Fruit fly (Drosophila melanogaster) whole organism, embryonic: ENCODE data around the gene Rab40.
A peak's percentile ranks its signal among the peaks of the same experiment; 100 is the strongest.

Experiments
- B-H1 ChIP-seq: fragments of 200-800 bp; sonication (Bioruptor generic); IDR thresholded peaks from 3 replicates; pipeline ENCODE4 v1.3.6; 2022; ENCODE audit warnings: missing biosample characterization, missing genetic modification characterization
- BtbVII ChIP-seq: fragments of 200-800 bp; sonication (Bioruptor generic); optimal IDR thresholded peaks from 3 replicates; lab custom pipeline; 2017; ENCODE audit warnings: missing biosample characterization, mild to moderate bottlenecking, missing genetic modification characterization
- CG10959 ChIP-seq: fragments of 200-800 bp; sonication (Bioruptor generic); IDR thresholded peaks from 2 replicates; pipeline ENCODE4 v1.3.6; 2022; ENCODE audit warnings: missing biosample characterization, missing genetic modification characterization
- CG11398 ChIP-seq: fragments of 200-800 bp; sonication (Bioruptor generic); optimal IDR thresholded peaks from 2 replicates; lab custom pipeline; 2016; ENCODE audit warnings: missing biosample characterization, missing genetic modification characterization
- CG15073 ChIP-seq: fragments of 200-800 bp; sonication (Bioruptor generic); optimal IDR thresholded peaks from 2 replicates; lab custom pipeline; 2016; ENCODE audit warnings: missing biosample characterization, missing genetic modification characterization
- CG16815 ChIP-seq: fragments of 200-800 bp; sonication (Bioruptor generic); optimal IDR thresholded peaks from 3 replicates; lab custom pipeline; 2017; ENCODE audit warnings: missing biosample characterization, mild to moderate bottlenecking, missing genetic modification characterization
- CG17829 ChIP-seq: fragments of 200-800 bp; optimal IDR thresholded peaks from 2 replicates; lab custom pipeline; 2019; ENCODE audit warnings: missing biosample characterization, mild to moderate bottlenecking, missing genetic modification characterization, moderate library complexity
- CG2120 ChIP-seq: fragments of 200-800 bp; sonication (Bioruptor generic); optimal IDR thresholded peaks from 3 replicates; lab custom pipeline; 2016; ENCODE audit warnings: missing biosample characterization, missing genetic modification characterization
- CG2712 ChIP-seq: fragments of 200-800 bp; optimal IDR thresholded peaks from 3 replicates; lab custom pipeline; 2019; ENCODE audit warnings: missing biosample characterization, mild to moderate bottlenecking, missing genetic modification characterization, moderate library complexity
- CG30431 ChIP-seq: fragments of 200-800 bp; sonication (Bioruptor generic); optimal IDR thresholded peaks from 2 replicates; lab custom pipeline; 2017; ENCODE audit warnings: missing biosample characterization, missing genetic modification characterization
- CG3163 ChIP-seq: fragments of 200-800 bp; sonication (Bioruptor generic); optimal IDR thresholded peaks from 3 replicates; lab custom pipeline; 2016; ENCODE audit warnings: missing biosample characterization, missing genetic modification characterization
- CG34422 ChIP-seq: fragments of 200-800 bp; sonication (Bioruptor generic); IDR thresholded peaks from 3 replicates; pipeline ENCODE4 v1.3.6; 2022; ENCODE audit warnings: missing biosample characterization, missing genetic modification characterization
- CG4617 ChIP-seq: fragments of 200-800 bp; sonication (Bioruptor generic); optimal IDR thresholded peaks from 3 replicates; lab custom pipeline; 2016; ENCODE audit warnings: missing biosample characterization, missing genetic modification characterization, borderline replicate concordance
- CG4820 ChIP-seq: fragments of 200-800 bp; sonication (Bioruptor generic); optimal IDR thresholded peaks from 3 replicates; lab custom pipeline; 2016; ENCODE audit warnings: missing biosample characterization, missing genetic modification characterization
- CG6683 ChIP-seq: fragments of 200-800 bp; sonication (Bioruptor generic); optimal IDR thresholded peaks from 2 replicates; lab custom pipeline; 2017; ENCODE audit warnings: missing biosample characterization, mild to moderate bottlenecking, missing genetic modification characterization, missing genetic modification reagents
- CG7963 ChIP-seq: fragments of 200-800 bp; sonication (Bioruptor generic); IDR thresholded peaks from 3 replicates; pipeline ENCODE4 v1.3.6; 2022; ENCODE audit warnings: missing biosample characterization, missing genetic modification characterization; ENCODE audit not compliant: partially characterized antibody
- CG9437 ChIP-seq: fragments of 200-800 bp; sonication (Bioruptor generic); optimal IDR thresholded peaks from 2 replicates; lab custom pipeline; 2018; ENCODE audit warnings: missing biosample characterization, mild to moderate bottlenecking, missing genetic modification characterization
- Camta ChIP-seq: fragments of 200-800 bp; sonication (Bioruptor generic); optimal IDR thresholded peaks from 2 replicates; lab custom pipeline; 2016; ENCODE audit warnings: missing biosample characterization, missing genetic modification characterization
- CoRest ChIP-seq: fragments of 200-800 bp; sonication (Bioruptor generic); optimal IDR thresholded peaks from 3 replicates; lab custom pipeline; 2018; ENCODE audit warnings: missing biosample characterization, mild to moderate bottlenecking, missing genetic modification characterization, moderate library complexity
- D ChIP-seq, 2 experiments: fragments of 200-800 bp in 1 of 2; fragments of >200 bp in 1 of 2; sonication (Bioruptor generic) in 1 of 2; optimal IDR thresholded peaks; 2 replicates in 1 of 2; 3 replicates in 1 of 2; lab custom pipeline; 2017; ENCODE audit warnings: mild to moderate bottlenecking in 1 of 2, missing biosample characterization in 1 of 2, missing genetic modification characterization in 1 of 2, missing genetic modification reagents in 1 of 2
- Hmx ChIP-seq: fragments of 200-800 bp; sonication (Bioruptor generic); optimal IDR thresholded peaks from 2 replicates; lab custom pipeline; 2016; ENCODE audit warnings: missing biosample characterization, missing genetic modification characterization
- Lpt ChIP-seq: fragments of >200 bp; optimal IDR thresholded peaks from 2 replicates; lab custom pipeline; 2018; ENCODE audit warnings: missing biosample characterization, missing genetic modification characterization
- MESR4 ChIP-seq: fragments of 200-800 bp; sonication (Bioruptor generic); optimal IDR thresholded peaks from 2 replicates; lab custom pipeline; 2018; ENCODE audit warnings: missing biosample characterization, mild to moderate bottlenecking, missing genetic modification characterization, moderate library complexity
- Optix ChIP-seq: fragments of 200-800 bp; sonication (Bioruptor generic); IDR thresholded peaks from 3 replicates; pipeline ENCODE4 v1.3.6; 2022; ENCODE audit warnings: missing biosample characterization, missing genetic modification characterization
- TFAM ChIP-seq: fragments of 200-800 bp; sonication (Bioruptor generic); optimal IDR thresholded peaks from 2 replicates; lab custom pipeline; 2017; ENCODE audit warnings: missing biosample characterization, missing genetic modification characterization, inconsistent platforms
- Trl ChIP-seq, 3 experiments: fragments of >200 bp in 2 of 3; fragments of 200-800 bp in 1 of 3; sonication (Bioruptor generic) in 1 of 3; optimal IDR thresholded peaks; 2 replicates in 1 of 3; 3 replicates in 2 of 3; lab custom pipeline; 2016 to 2017; ENCODE audit warnings: missing biosample characterization in 1 of 3, missing genetic modification characterization in 1 of 3
- Xbp1 ChIP-seq: fragments of 200-800 bp; sonication (Bioruptor generic); optimal IDR thresholded peaks from 3 replicates; lab custom pipeline; 2016; ENCODE audit warnings: missing biosample characterization, mild to moderate bottlenecking, missing genetic modification characterization
- Xrp1 ChIP-seq: fragments of 200-800 bp; sonication (Bioruptor generic); IDR thresholded peaks from 2 replicates; pipeline ENCODE4 v1.3.6; 2022; ENCODE audit warnings: missing biosample characterization, missing genetic modification characterization
- al ChIP-seq: fragments of 200-800 bp; sonication (Bioruptor generic); IDR thresholded peaks from 2 replicates; pipeline ENCODE4 v1.3.6; 2022; ENCODE audit warnings: missing biosample characterization, missing genetic modification characterization
- ara ChIP-seq: fragments of 200-800 bp; sonication (Bioruptor generic); IDR thresholded peaks from 2 replicates; pipeline ENCODE4 v1.3.6; 2022; ENCODE audit warnings: missing biosample characterization, missing genetic modification characterization
- btn ChIP-seq: fragments of 200-800 bp; sonication (Bioruptor generic); optimal IDR thresholded peaks from 2 replicates; lab custom pipeline; 2016; ENCODE audit warnings: missing biosample characterization, missing genetic modification characterization
- crp ChIP-seq, 2 experiments: fragments of 200-800 bp; sonication (Bioruptor generic); optimal IDR thresholded peaks; 2 replicates in 1 of 2; 3 replicates in 1 of 2; lab custom pipeline; 2017; ENCODE audit warnings: missing biosample characterization in 2 of 2, missing genetic modification characterization in 2 of 2, mild to moderate bottlenecking in 1 of 2, moderate library complexity in 1 of 2
- hkb ChIP-seq, 2 experiments: fragments of 200-800 bp in 1 of 2; fragments of >200 bp in 1 of 2; sonication (Bioruptor generic) in 1 of 2; IDR thresholded peaks in 1 of 2; optimal IDR thresholded peaks in 1 of 2; 2 replicates each; pipeline versions ENCODE4 v1.3.6 to Lab custom; 2017 to 2022; ENCODE audit warnings: missing biosample characterization in 1 of 2, missing genetic modification characterization in 1 of 2
- knrl ChIP-seq: fragments of 200-800 bp; sonication (Bioruptor generic); IDR thresholded peaks from 3 replicates; pipeline ENCODE4 v1.3.6; 2022; ENCODE audit warnings: missing biosample characterization, missing genetic modification characterization; ENCODE audit not compliant: partially characterized antibody
- lola ChIP-seq, 3 experiments: fragments of >200 bp in 2 of 3; fragments of 200-800 bp in 1 of 3; sonication (Bioruptor generic) in 1 of 3; optimal IDR thresholded peaks; 2 replicates each; lab custom pipeline; 2017 to 2019; ENCODE audit warnings: missing biosample characterization in 3 of 3, missing genetic modification characterization in 3 of 3, mild to moderate bottlenecking in 1 of 3, moderate library complexity in 1 of 3
- mam ChIP-seq: fragments of 200-800 bp; sonication (Bioruptor generic); optimal IDR thresholded peaks from 3 replicates; lab custom pipeline; 2016; ENCODE audit warnings: missing biosample characterization, missing genetic modification characterization
- nau ChIP-seq: fragments of 200-800 bp; sonication (Bioruptor generic); optimal IDR thresholded peaks from 3 replicates; lab custom pipeline; 2017; ENCODE audit warnings: missing biosample characterization, mild to moderate bottlenecking, missing genetic modification characterization, missing genetic modification reagents
- phol ChIP-seq: fragments of 200-800 bp; sonication (Bioruptor generic); optimal IDR thresholded peaks from 3 replicates; lab custom pipeline; 2018; ENCODE audit warnings: missing biosample characterization, mild to moderate bottlenecking, missing genetic modification characterization, moderate library complexity
- pnt ChIP-seq: fragments of 200-800 bp; sonication (Bioruptor generic); optimal IDR thresholded peaks from 3 replicates; lab custom pipeline; 2016; ENCODE audit warnings: missing biosample characterization, missing genetic modification characterization
- pzg ChIP-seq: fragments of 200-800 bp; sonication (Bioruptor generic); optimal IDR thresholded peaks from 3 replicates; lab custom pipeline; 2018; ENCODE audit warnings: missing biosample characterization, mild to moderate bottlenecking, missing genetic modification characterization, moderate library complexity
- row ChIP-seq: fragments of 200-800 bp; sonication (Bioruptor generic); IDR thresholded peaks from 3 replicates; pipeline ENCODE4 v1.3.6; 2022; ENCODE audit warnings: missing biosample characterization, missing genetic modification characterization
- run ChIP-seq: fragments of 200-800 bp; sonication (Bioruptor generic); optimal IDR thresholded peaks from 3 replicates; lab custom pipeline; 2018; ENCODE audit warnings: missing biosample characterization, mild to moderate bottlenecking, missing genetic modification characterization
- slbo ChIP-seq: fragments of 200-800 bp; sonication (Bioruptor generic); IDR thresholded peaks from 2 replicates; pipeline ENCODE4 v1.3.6; 2022; ENCODE audit warnings: missing biosample characterization, missing genetic modification characterization
- sr ChIP-seq: fragments of 200-800 bp; sonication (Bioruptor generic); IDR thresholded peaks from 3 replicates; pipeline ENCODE4 v1.3.6; 2022; ENCODE audit warnings: missing biosample characterization, missing genetic modification characterization
- trh ChIP-seq: fragments of 200-800 bp; sonication (Bioruptor generic); optimal IDR thresholded peaks from 2 replicates; lab custom pipeline; 2016; ENCODE audit warnings: missing biosample characterization, missing genetic modification characterization
- twi ChIP-seq: fragments of 200-800 bp; optimal IDR thresholded peaks from 2 replicates; lab custom pipeline; 2019; ENCODE audit warnings: missing biosample characterization, mild to moderate bottlenecking, missing genetic modification characterization, moderate library complexity
- zen ChIP-seq: fragments of 200-800 bp; sonication (Bioruptor generic); optimal IDR thresholded peaks from 3 replicates; lab custom pipeline; 2018; ENCODE audit warnings: missing biosample characterization, mild to moderate bottlenecking, missing genetic modification characterization, moderate library complexity
- zen2 ChIP-seq: fragments of 200-800 bp; sonication (Bioruptor generic); IDR thresholded peaks from 3 replicates; pipeline ENCODE4 v1.3.6; 2022; ENCODE audit warnings: missing biosample characterization, missing genetic modification characterization; ENCODE audit not compliant: partially characterized antibody

The Rab40 gene

DNA sequence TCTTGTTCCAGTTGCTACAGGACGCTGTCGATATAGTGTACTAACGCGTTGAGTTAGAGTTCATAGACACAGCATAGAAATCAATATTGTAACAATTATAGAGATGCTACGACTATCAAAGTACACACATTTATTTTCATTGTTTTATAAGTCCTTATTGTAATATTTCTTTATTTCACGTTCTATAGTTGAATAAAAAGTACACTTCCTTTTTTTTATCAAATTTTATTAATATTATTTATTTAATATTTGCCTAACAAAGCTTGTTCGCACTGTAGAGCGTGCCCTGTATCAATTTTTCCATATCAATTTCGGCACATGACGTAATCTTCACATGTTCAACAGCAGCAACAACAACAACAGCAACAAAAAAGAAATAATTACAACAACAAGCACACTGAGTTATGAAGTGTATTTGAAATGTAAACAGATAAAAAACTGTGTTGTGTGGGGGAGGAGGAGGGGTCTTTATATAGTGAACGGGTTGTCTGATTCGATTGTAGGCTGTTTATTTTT is 11.1 kb upstream of the Rab40 start (continued):
- TF ChIP-seq knrl (GFP tag; lab: Robert Waterston, UW) (no peak), D (optimal IDR thresholded peaks at IDR 0.05; lab: Kevin White, UChicago) (no peak), D (GFP tag; optimal IDR thresholded peaks at IDR 0.05; lab: Kevin White, UChicago) (peak; percentile 64), Camta (GFP tag; lab: Kevin White, UChicago) (no peak), CoRest (peak; percentile 91), Xbp1 (peak; percentile 70), crp (GFP tag; optimal IDR thresholded peaks at IDR 0.05; lab: Kevin White, UChicago) (no peak), CG30431 (GFP tag; lab: Kevin White, UChicago) (peak; percentile 42), CG16815 (GFP tag; lab: Kevin White, UChicago) (peak; percentile 55), CG17829 (tag; lab: Kevin White, UChicago) (peak; percentile 86), lola (GFP tag; optimal IDR thresholded peaks at IDR 0.05; lab: Kevin White, UChicago) (peak in 1 of 3 experiments; percentile 75), TFAM (GFP tag; lab: Kevin White, UChicago) (no peak), zen2 (GFP tag; lab: Robert Waterston, UW) (no peak), sr (GFP tag; lab: Robert Waterston, UW) (no peak), CG11398 (GFP tag; lab: Kevin White, UChicago) (no peak), pzg (no peak), slbo (GFP tag; lab: Robert Waterston, UW) (peak; percentile 74), CG10959 (GFP tag; lab: Robert Waterston, UW) (peak; percentile 47; the same call in 1 of the 2 replicates), Optix (GFP tag; lab: Robert Waterston, UW) (no peak), CG2712 (tag; lab: Kevin White, UChicago) (peak; percentile 88), nau (GFP tag; lab: Kevin White, UChicago) (no peak), CG34422 (peak; percentile 41; the same call in 2 of the 3 replicates), zen (tag; lab: Kevin White, UChicago) (peak; percentile 47), run (tag; lab: Kevin White, UChicago) (peak; percentile 73), CG4617 (GFP tag; lab: Kevin White, UChicago) (peak; percentile 21), MESR4 (no peak), pnt (GFP tag; lab: Kevin White, UChicago) (peak; percentile 14), row (GFP tag; lab: Robert Waterston, UW) (peak; percentile 93), al (peak; percentile 72; the same call in 1 of the 2 replicates), CG4820 (peak; percentile 43), CG3163 (GFP tag; lab: Kevin White, UChicago) (no peak), btn (GFP tag; lab: Kevin White, UChicago) (no peak), CG7963 (GFP tag; lab: Robert Waterston, UW) (no peak), BtbVII (GFP tag; lab: Kevin White, UChicago) (peak; percentile 83), B-H1 (GFP tag; lab: Robert Waterston, UW) (peak; percentile 66), ara (GFP tag; lab: Robert Waterston, UW) (peak; percentile 63; the same call in 1 of the 2 replicates), hkb (optimal IDR thresholded peaks at IDR 0.05; lab: Kevin White, UChicago) (no peak), hkb (GFP tag; IDR thresholded peaks at IDR 0.05; lab: Robert Waterston, UW) (peak; percentile 79), CG9437 (peak; percentile 74), CG2120 (GFP tag; lab: Kevin White, UChicago) (peak; percentile 69), phol (tag; lab: Kevin White, UChicago) (peak; percentile 85), Trl (optimal IDR thresholded peaks at IDR 0.05; lab: Kevin White, UChicago) (no peak), Trl (GFP tag; optimal IDR thresholded peaks at IDR 0.05; lab: Kevin White, UChicago) (no peak), trh (GFP tag; lab: Kevin White, UChicago) (peak; percentile 2), twi (peak; percentile 76), Lpt (GFP tag; lab: Kevin White, UChicago) (no peak), CG6683 (GFP tag; lab: Kevin White, UChicago) (peak; percentile 35), Xrp1 (peak; percentile 75; the same call in 1 of the 2 replicates), CG15073 (GFP tag; lab: Kevin White, UChicago) (no peak), mam (peak; percentile 38), Hmx (GFP tag; lab: Kevin White, UChicago) (no peak)
